Fruit fly (Drosophila melanogaster) whole organism, embryonic: ENCODE measurements around the gene CG6656.
A peak's percentile ranks its signal among the peaks of the same experiment; 100 is the strongest.

Experiments used
- Atf3 ChIP-seq: fragments of 200-800 bp; sonication (Bioruptor generic); optimal IDR thresholded peaks from 3 replicates; lab custom pipeline; 2016; ENCODE audit warnings: missing biosample characterization, missing genetic modification characterization
- Bgb ChIP-seq: fragments of 200-800 bp; sonication (Bioruptor generic); IDR thresholded peaks from 2 replicates; pipeline ENCODE4 v1.3.6; 2022; ENCODE audit warnings: missing biosample characterization, missing genetic modification characterization; ENCODE audit not compliant: partially characterized antibody
- CG11085 ChIP-seq: fragments of 200-800 bp; sonication (Bioruptor generic); IDR thresholded peaks from 2 replicates; pipeline ENCODE4 v1.3.6; 2022; ENCODE audit warnings: missing biosample characterization, missing genetic modification characterization
- CG12659 ChIP-seq: fragments of 200-800 bp; sonication (Bioruptor generic); optimal IDR thresholded peaks from 3 replicates; lab custom pipeline; 2017; ENCODE audit warnings: mild to moderate bottlenecking, missing biosample characterization, missing genetic modification reagents, missing genetic modification characterization
- CG13894 ChIP-seq: fragments of 200-800 bp; sonication (Bioruptor generic); optimal IDR thresholded peaks from 3 replicates; lab custom pipeline; 2018; ENCODE audit warnings: missing biosample characterization, mild to moderate bottlenecking, missing genetic modification characterization, moderate library complexity
- CG14441 ChIP-seq: fragments of 200-800 bp; sonication (Bioruptor generic); IDR thresholded peaks from 2 replicates; pipeline ENCODE4 v1.3.6; 2022; ENCODE audit warnings: missing biosample characterization, missing genetic modification characterization
- CG1529 ChIP-seq: fragments of 200-800 bp; sonication (Bioruptor generic); optimal IDR thresholded peaks from 3 replicates; lab custom pipeline; 2018; ENCODE audit warnings: missing biosample characterization, missing genetic modification characterization
- CG16863 ChIP-seq: fragments of 200-800 bp; sonication (Bioruptor generic); optimal IDR thresholded peaks from 3 replicates; lab custom pipeline; 2016; ENCODE audit warnings: missing biosample characterization, missing genetic modification characterization
- CG17359 ChIP-seq: fragments of 200-800 bp; sonication (Bioruptor generic); optimal IDR thresholded peaks from 3 replicates; lab custom pipeline; 2018; ENCODE audit warnings: missing biosample characterization, mild to moderate bottlenecking, missing genetic modification characterization, moderate library complexity
- CG17361 ChIP-seq: fragments of 200-800 bp; sonication (Bioruptor generic); IDR thresholded peaks from 3 replicates; pipeline ENCODE4 v1.3.6; 2022; ENCODE audit warnings: missing biosample characterization, missing genetic modification characterization
- CG17568 ChIP-seq: fragments of 200-800 bp; sonication (Bioruptor generic); optimal IDR thresholded peaks from 2 replicates; lab custom pipeline; 2018; ENCODE audit warnings: missing biosample characterization, mild to moderate bottlenecking, missing genetic modification characterization, moderate library complexity
- CG1792 ChIP-seq: fragments of 200-800 bp; sonication (Bioruptor generic); optimal IDR thresholded peaks from 2 replicates; lab custom pipeline; 2016; ENCODE audit warnings: missing biosample characterization, missing genetic modification characterization
- CG3065 ChIP-seq: fragments of 200-800 bp; sonication (Bioruptor generic); optimal IDR thresholded peaks from 2 replicates; lab custom pipeline; 2016; ENCODE audit warnings: missing biosample characterization, missing genetic modification characterization
- CG3847 ChIP-seq: fragments of 200-800 bp; sonication (Bioruptor generic); IDR thresholded peaks from 2 replicates; pipeline ENCODE4 v1.3.6; 2022; ENCODE audit warnings: missing biosample characterization, missing genetic modification characterization
- CG43689 ChIP-seq: fragments of 200-800 bp; sonication (Bioruptor generic); IDR thresholded peaks from 2 replicates; pipeline ENCODE4 v1.3.6; 2022; ENCODE audit warnings: missing biosample characterization, missing genetic modification characterization
- CG4854 ChIP-seq: fragments of 200-800 bp; sonication (Bioruptor generic); optimal IDR thresholded peaks from 2 replicates; lab custom pipeline; 2016; ENCODE audit warnings: missing biosample characterization, missing genetic modification characterization, inconsistent platforms
- CG7357 ChIP-seq: fragments of 200-800 bp; sonication (Bioruptor generic); IDR thresholded peaks from 3 replicates; pipeline ENCODE4 v1.3.6; 2022; ENCODE audit warnings: missing biosample characterization, missing genetic modification characterization
- CG9609 ChIP-seq: fragments of 200-800 bp; sonication (Bioruptor generic); optimal IDR thresholded peaks from 3 replicates; lab custom pipeline; 2016; ENCODE audit warnings: missing biosample characterization, missing genetic modification characterization
- Dek ChIP-seq: fragments of 200-800 bp; sonication (Bioruptor generic); optimal IDR thresholded peaks from 3 replicates; lab custom pipeline; 2019; ENCODE audit warnings: missing biosample characterization, mild to moderate bottlenecking, missing genetic modification characterization, moderate library complexity
- Doc3 ChIP-seq: fragments of 200-800 bp; sonication (Bioruptor generic); IDR thresholded peaks from 3 replicates; pipeline ENCODE4 v1.3.6; 2022; ENCODE audit warnings: missing biosample characterization, missing genetic modification characterization; ENCODE audit not compliant: partially characterized antibody
- E2f2 ChIP-seq: fragments of 200-800 bp; sonication (Bioruptor generic); IDR thresholded peaks from 2 replicates; pipeline ENCODE4 v1.3.6; 2022; ENCODE audit warnings: missing biosample characterization, missing genetic modification characterization
- Gsc ChIP-seq: fragments of 200-800 bp; sonication (Bioruptor generic); IDR thresholded peaks from 2 replicates; pipeline ENCODE4 v1.3.6; 2022; ENCODE audit warnings: missing biosample characterization, missing genetic modification characterization
- H2.0 ChIP-seq: fragments of 200-800 bp; sonication (Bioruptor generic); IDR thresholded peaks from 2 replicates; pipeline ENCODE4 v1.3.6; 2022; ENCODE audit warnings: missing biosample characterization, missing genetic modification characterization
- Hey ChIP-seq: fragments of 200-800 bp; sonication (Bioruptor generic); optimal IDR thresholded peaks from 3 replicates; lab custom pipeline; 2018; ENCODE audit warnings: missing biosample characterization, mild to moderate bottlenecking, missing genetic modification characterization
- Side ChIP-seq: fragments of 200-800 bp; sonication (Bioruptor generic); optimal IDR thresholded peaks from 2 replicates; lab custom pipeline; 2016; ENCODE audit warnings: missing biosample characterization, missing genetic modification characterization
- Stat92E ChIP-seq, 3 experiments: fragments of >200 bp in 2 of 3; fragments of 200-800 bp in 1 of 3; sonication (Bioruptor generic) in 1 of 3; optimal IDR thresholded peaks; 2 replicates each; lab custom pipeline; 2017 to 2019; ENCODE audit warnings: missing biosample characterization in 3 of 3, missing genetic modification characterization in 3 of 3, mild to moderate bottlenecking in 1 of 3, moderate library complexity in 1 of 3
- bab2 ChIP-seq: fragments of 200-800 bp; sonication (Bioruptor generic); optimal IDR thresholded peaks from 2 replicates; lab custom pipeline; 2016; ENCODE audit warnings: missing biosample characterization, missing genetic modification characterization
- dan ChIP-seq: fragments of 200-800 bp; sonication (Bioruptor generic); IDR thresholded peaks from 2 replicates; pipeline ENCODE4 v1.3.6; 2022; ENCODE audit warnings: missing biosample characterization, missing genetic modification characterization
- exex ChIP-seq: fragments of 200-800 bp; sonication (Bioruptor generic); optimal IDR thresholded peaks from 4 replicates; lab custom pipeline; 2018; ENCODE audit warnings: missing biosample characterization, mild to moderate bottlenecking, missing genetic modification characterization, moderate library complexity
- fd3F ChIP-seq: fragments of 200-800 bp; sonication (Bioruptor generic); optimal IDR thresholded peaks from 2 replicates; lab custom pipeline; 2018; ENCODE audit warnings: missing biosample characterization, mild to moderate bottlenecking, missing genetic modification characterization, moderate library complexity
- fd96Cb ChIP-seq: fragments of 200-800 bp; sonication (Bioruptor generic); optimal IDR thresholded peaks from 2 replicates; lab custom pipeline; 2018; ENCODE audit warnings: missing biosample characterization, mild to moderate bottlenecking, missing genetic modification characterization, moderate library complexity
- gcm ChIP-seq: fragments of 200-800 bp; sonication (Bioruptor generic); optimal IDR thresholded peaks from 2 replicates; lab custom pipeline; 2019; ENCODE audit warnings: missing biosample characterization, mild to moderate bottlenecking, missing genetic modification characterization, moderate library complexity
- grn ChIP-seq: fragments of 200-800 bp; sonication (Bioruptor generic); optimal IDR thresholded peaks from 3 replicates; lab custom pipeline; 2017; ENCODE audit warnings: missing biosample characterization, missing genetic modification characterization
- jumu ChIP-seq: fragments of 200-800 bp; sonication (Bioruptor generic); optimal IDR thresholded peaks from 3 replicates; lab custom pipeline; 2016; ENCODE audit warnings: missing biosample characterization, missing genetic modification characterization
- lab ChIP-seq: fragments of 200-800 bp; sonication (Bioruptor generic); optimal IDR thresholded peaks from 3 replicates; lab custom pipeline; 2017; ENCODE audit warnings: missing biosample characterization, missing genetic modification characterization, mild to moderate bottlenecking, moderate library complexity, missing genetic modification reagents
- lilli ChIP-seq: fragments of 200-800 bp; sonication (Bioruptor generic); optimal IDR thresholded peaks from 3 replicates; lab custom pipeline; 2016; ENCODE audit warnings: missing biosample characterization, missing genetic modification characterization
- mirr ChIP-seq: fragments of 200-800 bp; sonication (Bioruptor generic); optimal IDR thresholded peaks from 3 replicates; lab custom pipeline; 2018; ENCODE audit warnings: missing biosample characterization, mild to moderate bottlenecking, missing genetic modification characterization
- nau ChIP-seq: fragments of 200-800 bp; sonication (Bioruptor generic); optimal IDR thresholded peaks from 3 replicates; lab custom pipeline; 2017; ENCODE audit warnings: missing biosample characterization, mild to moderate bottlenecking, missing genetic modification characterization, missing genetic modification reagents
- oc ChIP-seq: fragments of 200-800 bp; sonication (Bioruptor generic); optimal IDR thresholded peaks from 2 replicates; lab custom pipeline; 2018; ENCODE audit warnings: missing biosample characterization, mild to moderate bottlenecking, missing genetic modification characterization, moderate library complexity
- otp ChIP-seq: fragments of 200-800 bp; sonication (Bioruptor generic); IDR thresholded peaks from 3 replicates; pipeline ENCODE4, ENCODE4 v1.3.6; 2022; ENCODE audit warnings: missing biosample characterization, missing genetic modification characterization
- peb ChIP-seq: fragments of 200-800 bp; sonication (Bioruptor generic); IDR thresholded peaks from 2 replicates; pipeline ENCODE4 v1.3.6; 2022; ENCODE audit warnings: missing biosample characterization, missing genetic modification characterization
- phol ChIP-seq: fragments of 200-800 bp; sonication (Bioruptor generic); optimal IDR thresholded peaks from 3 replicates; lab custom pipeline; 2018; ENCODE audit warnings: missing biosample characterization, mild to moderate bottlenecking, missing genetic modification characterization, moderate library complexity
- pnt ChIP-seq: fragments of 200-800 bp; sonication (Bioruptor generic); optimal IDR thresholded peaks from 3 replicates; lab custom pipeline; 2016; ENCODE audit warnings: missing biosample characterization, missing genetic modification characterization
- pros ChIP-seq: fragments of 200-800 bp; sonication (Bioruptor generic); optimal IDR thresholded peaks from 3 replicates; lab custom pipeline; 2019; ENCODE audit warnings: missing biosample characterization, mild to moderate bottlenecking, missing genetic modification characterization, moderate library complexity
- pzg ChIP-seq: fragments of 200-800 bp; sonication (Bioruptor generic); optimal IDR thresholded peaks from 3 replicates; lab custom pipeline; 2018; ENCODE audit warnings: missing biosample characterization, mild to moderate bottlenecking, missing genetic modification characterization, moderate library complexity
- row ChIP-seq: fragments of 200-800 bp; sonication (Bioruptor generic); IDR thresholded peaks from 3 replicates; pipeline ENCODE4 v1.3.6; 2022; ENCODE audit warnings: missing biosample characterization, missing genetic modification characterization
- sob ChIP-seq: fragments of 200-800 bp; sonication (Bioruptor generic); IDR thresholded peaks from 2 replicates; pipeline ENCODE4 v1.3.6; 2022; ENCODE audit warnings: missing biosample characterization, missing genetic modification characterization
- tgo ChIP-seq: fragments of 200-800 bp; sonication (Bioruptor generic); IDR thresholded peaks from 3 replicates; pipeline ENCODE4 v1.3.6; 2022; ENCODE audit warnings: missing biosample characterization, missing genetic modification characterization
- tna ChIP-seq: fragments of 200-800 bp; sonication (Bioruptor generic); IDR thresholded peaks from 2 replicates; pipeline ENCODE4 v1.3.6; 2022; ENCODE audit warnings: missing biosample characterization, missing genetic modification characterization; ENCODE audit not compliant: partially characterized antibody

Gene CG6656

DNA sequence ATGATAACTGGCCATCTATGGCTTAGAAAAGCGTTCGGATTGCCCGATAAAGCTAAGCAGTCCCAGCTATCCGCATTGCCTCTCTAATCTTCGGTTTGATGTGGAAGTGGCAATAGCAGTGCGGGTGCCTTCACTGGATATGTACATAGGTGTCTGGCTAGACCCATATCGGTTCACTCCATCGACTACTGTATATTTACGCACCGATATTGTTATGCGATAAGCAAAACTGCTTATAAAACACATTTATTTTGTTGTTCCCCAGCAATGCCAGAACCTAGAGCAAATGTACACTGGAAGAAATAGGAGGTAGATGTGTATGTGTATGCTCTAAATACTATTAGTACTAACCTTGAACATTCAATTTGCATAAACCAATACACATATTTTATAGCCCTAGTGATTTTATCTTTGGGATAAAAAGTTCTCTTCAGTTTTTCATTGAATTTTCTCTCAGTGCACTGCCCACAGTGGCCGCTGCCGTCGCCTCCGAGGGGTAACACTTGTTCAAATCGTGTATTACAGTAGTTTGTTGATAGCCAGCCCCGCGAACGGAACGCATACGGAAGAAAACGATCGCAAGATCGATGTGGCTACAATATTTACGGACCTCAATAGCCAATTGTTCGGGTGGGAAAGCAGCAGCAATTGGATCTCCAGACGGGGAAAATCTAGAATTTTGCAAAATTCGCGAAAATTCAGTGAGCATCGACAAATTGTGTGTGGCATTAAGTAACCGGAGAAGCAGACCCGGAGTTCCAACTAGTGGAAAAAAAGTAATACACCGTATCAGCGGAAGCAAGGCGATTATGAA, 4.7 kb upstream of the CG6656 start, which contains the start of gene CG31431 (continued):
- TF ChIP-seq CG43689 (peak; percentile 95), pnt (GFP tag; lab: Kevin White, UChicago) (peak; percentile 95), CG17361 (GFP tag; lab: Robert Waterston, UW) (peak; percentile 97), exex (tag; lab: Kevin White, UChicago) (peak; percentile 85), bab2 (GFP tag; lab: Kevin White, UChicago) (peak; percentile 98), grn (peak; percentile 99), pzg (GFP tag; lab: Kevin White, UChicago) (peak; percentile 38), CG13894 (tag; lab: Kevin White, UChicago) (peak; percentile 97), Side (GFP tag; lab: Kevin White, UChicago) (peak; percentile 97), dan (peak; percentile 88), row (GFP tag; lab: Robert Waterston, UW) (peak; percentile 99), tgo (GFP tag; lab: Robert Waterston, UW) (peak; percentile 98), CG17359 (tag; lab: Kevin White, UChicago) (peak; percentile 97), H2.0 (peak; percentile 97), Dek (peak; percentile 97), CG11085 (GFP tag; lab: Robert Waterston, UW) (peak; percentile 97), Hey (tag; lab: Kevin White, UChicago) (peak; percentile 89), Bgb (GFP tag; lab: Robert Waterston, UW) (no peak), Atf3 (GFP tag; lab: Kevin White, UChicago) (peak; percentile 95), phol (tag; lab: Kevin White, UChicago) (peak; percentile 94), mirr (GFP tag; lab: Kevin White, UChicago) (peak; percentile 98), CG3847 (GFP tag; lab: Robert Waterston, UW) (peak; percentile 98), CG14441 (GFP tag; lab: Robert Waterston, UW) (peak; percentile 97), peb (GFP tag; lab: Robert Waterston, UW) (peak; percentile 90), CG7357 (peak; percentile 93), sob (GFP tag; lab: Robert Waterston, UW) (peak; percentile 99), otp (peak; percentile 95), fd3F (peak; percentile 96), CG16863 (peak; percentile 96), Gsc (GFP tag; lab: Robert Waterston, UW) (no peak; the same call in none of the 2 replicates), jumu (GFP tag; lab: Kevin White, UChicago) (peak; percentile 97), lab (GFP tag; lab: Kevin White, UChicago) (peak; percentile 99), tna (GFP tag; lab: Robert Waterston, UW) (no peak), CG4854 (GFP tag; lab: Kevin White, UChicago) (peak; percentile 96), CG3065 (GFP tag; lab: Kevin White, UChicago) (peak; percentile 92), CG1792 (GFP tag; lab: Kevin White, UChicago) (peak; percentile 97), fd96Cb (tag; lab: Kevin White, UChicago) (peak; percentile 96), pros (peak; percentile 67), gcm (peak; percentile 95), CG1529 (GFP tag; lab: Kevin White, UChicago) (peak; percentile 91), E2f2 (GFP tag; lab: Robert Waterston, UW) (peak; percentile 81), Doc3 (GFP tag; lab: Robert Waterston, UW) (no peak), oc (tag; lab: Kevin White, UChicago) (peak; percentile 93), CG12659 (GFP tag; lab: Kevin White, UChicago) (peak; percentile 98), Stat92E (GFP tag; optimal IDR thresholded peaks at IDR 0.05; lab: Kevin White, UChicago) (peak in 1 of 3 experiments; percentile 90), lilli (peak; percentile 98), CG17568 (GFP tag; lab: Kevin White, UChicago) (peak; percentile 92), CG9609 (GFP tag; lab: Kevin White, UChicago) (peak; percentile 97), nau (GFP tag; lab: Kevin White, UChicago) (peak; percentile 93)
